Fruit fly (Drosophila melanogaster) whole organism, embryonic: ENCODE data around the gene cd.
A peak's percentile ranks its signal among the peaks of the same experiment; 100 is the strongest.

ENCODE experiments used
- CG10959 ChIP-seq: fragments of 200-800 bp; sonication (Bioruptor generic); IDR thresholded peaks from 2 replicates; pipeline ENCODE4 v1.3.6; 2022; ENCODE audit warnings: missing biosample characterization, missing genetic modification characterization
- CG11085 ChIP-seq: fragments of 200-800 bp; sonication (Bioruptor generic); IDR thresholded peaks from 2 replicates; pipeline ENCODE4 v1.3.6; 2022; ENCODE audit warnings: missing biosample characterization, missing genetic modification characterization
- CG11247 ChIP-seq: fragments of 200-800 bp; sonication (Bioruptor generic); IDR thresholded peaks from 2 replicates; pipeline ENCODE4 v1.3.6; 2022; ENCODE audit warnings: missing biosample characterization, missing genetic modification characterization
- CG13287 ChIP-seq: fragments of 200-800 bp; sonication (Bioruptor generic); IDR thresholded peaks from 2 replicates; pipeline ENCODE4 v1.3.6; 2022; ENCODE audit warnings: missing biosample characterization, missing genetic modification characterization; ENCODE audit not compliant: partially characterized antibody
- CG18619 ChIP-seq: fragments of 200-800 bp; sonication (Bioruptor generic); optimal IDR thresholded peaks from 3 replicates; lab custom pipeline; 2017; ENCODE audit warnings: missing biosample characterization, mild to moderate bottlenecking, missing genetic modification characterization
- CG30431 ChIP-seq: fragments of 200-800 bp; sonication (Bioruptor generic); optimal IDR thresholded peaks from 2 replicates; lab custom pipeline; 2017; ENCODE audit warnings: missing biosample characterization, missing genetic modification characterization
- CG31441 ChIP-seq: fragments of 200-800 bp; sonication (Bioruptor generic); IDR thresholded peaks from 2 replicates; pipeline ENCODE4 v1.3.6; 2022; ENCODE audit warnings: missing biosample characterization, missing genetic modification characterization
- CG3163 ChIP-seq: fragments of 200-800 bp; sonication (Bioruptor generic); optimal IDR thresholded peaks from 3 replicates; lab custom pipeline; 2016; ENCODE audit warnings: missing biosample characterization, missing genetic modification characterization
- CG6272 ChIP-seq: fragments of 200-800 bp; sonication (Bioruptor generic); IDR thresholded peaks from 2 replicates; pipeline ENCODE4 v1.3.6; 2022; ENCODE audit warnings: missing biosample characterization, missing genetic modification characterization
- CG6765 ChIP-seq: fragments of 200-800 bp; sonication (Bioruptor generic); optimal IDR thresholded peaks from 3 replicates; lab custom pipeline; 2017; ENCODE audit warnings: missing biosample characterization, mild to moderate bottlenecking, missing genetic modification characterization
- CG8281 ChIP-seq: fragments of 200-800 bp; sonication (Bioruptor generic); optimal IDR thresholded peaks from 2 replicates; lab custom pipeline; 2018; ENCODE audit warnings: missing biosample characterization, mild to moderate bottlenecking, missing genetic modification characterization, moderate library complexity
- CG9609 ChIP-seq: fragments of 200-800 bp; sonication (Bioruptor generic); optimal IDR thresholded peaks from 3 replicates; lab custom pipeline; 2016; ENCODE audit warnings: missing biosample characterization, missing genetic modification characterization
- CG9876 ChIP-seq: fragments of 200-800 bp; sonication (Bioruptor generic); optimal IDR thresholded peaks from 2 replicates; lab custom pipeline; 2016; ENCODE audit warnings: missing biosample characterization, missing genetic modification characterization
- CoRest ChIP-seq: fragments of 200-800 bp; sonication (Bioruptor generic); optimal IDR thresholded peaks from 3 replicates; lab custom pipeline; 2018; ENCODE audit warnings: missing biosample characterization, mild to moderate bottlenecking, missing genetic modification characterization, moderate library complexity
- Dfd ChIP-seq, 2 experiments: fragments of >200 bp; optimal IDR thresholded peaks; 2 replicates each; lab custom pipeline; 2017; ENCODE audit warnings: missing biosample characterization in 2 of 2, missing genetic modification characterization in 2 of 2
- Dll ChIP-seq: fragments of 200-800 bp; sonication (Bioruptor generic); IDR thresholded peaks from 4 replicates; pipeline ENCODE4 v1.3.6; 2022; ENCODE audit warnings: missing biosample characterization, missing genetic modification characterization; ENCODE audit not compliant: partially characterized antibody
- Doc3 ChIP-seq: fragments of 200-800 bp; sonication (Bioruptor generic); IDR thresholded peaks from 3 replicates; pipeline ENCODE4 v1.3.6; 2022; ENCODE audit warnings: missing biosample characterization, missing genetic modification characterization; ENCODE audit not compliant: partially characterized antibody
- Dp ChIP-seq: fragments of 200-800 bp; sonication (Bioruptor generic); optimal IDR thresholded peaks from 2 replicates; lab custom pipeline; 2018; ENCODE audit warnings: missing biosample characterization, mild to moderate bottlenecking, missing genetic modification characterization, moderate library complexity
- Eip74EF ChIP-seq, 2 experiments: fragments of 200-800 bp in 1 of 2; fragments of >200 bp in 1 of 2; sonication (Bioruptor generic) in 1 of 2; optimal IDR thresholded peaks; 2 replicates each; lab custom pipeline; 2017 to 2019; ENCODE audit warnings: missing biosample characterization in 2 of 2, missing genetic modification characterization in 2 of 2, mild to moderate bottlenecking in 1 of 2, moderate library complexity in 1 of 2
- Elba2 ChIP-seq: fragments of 200-800 bp; sonication (Bioruptor generic); optimal IDR thresholded peaks from 3 replicates; lab custom pipeline; 2016; ENCODE audit warnings: missing biosample characterization, missing genetic modification characterization
- Mes4 ChIP-seq: fragments of 200-800 bp; sonication (Bioruptor generic); optimal IDR thresholded peaks from 2 replicates; lab custom pipeline; 2016; ENCODE audit warnings: missing biosample characterization, missing genetic modification characterization
- NC2β ChIP-seq: fragments of 200-800 bp; sonication (Bioruptor generic); optimal IDR thresholded peaks from 2 replicates; lab custom pipeline; 2016; ENCODE audit warnings: missing biosample characterization, missing genetic modification characterization
- Rx ChIP-seq: fragments of 200-800 bp; sonication (Bioruptor generic); IDR thresholded peaks from 2 replicates; pipeline ENCODE4 v1.3.6; 2022; ENCODE audit warnings: missing biosample characterization, missing genetic modification characterization
- Taf1 ChIP-seq: fragments of 200-800 bp; sonication (Bioruptor generic); IDR thresholded peaks from 2 replicates; pipeline ENCODE4 v1.3.6; 2022; ENCODE audit warnings: missing biosample characterization, missing genetic modification characterization
- Trl ChIP-seq, 3 experiments: fragments of >200 bp in 2 of 3; fragments of 200-800 bp in 1 of 3; sonication (Bioruptor generic) in 1 of 3; optimal IDR thresholded peaks; 2 replicates in 1 of 3; 3 replicates in 2 of 3; lab custom pipeline; 2016 to 2017; ENCODE audit warnings: missing biosample characterization in 1 of 3, missing genetic modification characterization in 1 of 3
- cg ChIP-seq: fragments of 200-800 bp; sonication (Bioruptor generic); optimal IDR thresholded peaks from 3 replicates; lab custom pipeline; 2019; ENCODE audit warnings: missing biosample characterization, mild to moderate bottlenecking, missing genetic modification characterization, moderate library complexity
- dpn ChIP-seq, 2 experiments: fragments of 200-800 bp; sonication (Bioruptor generic); optimal IDR thresholded peaks; 3 replicates each; lab custom pipeline; 2016; ENCODE audit warnings: missing biosample characterization in 2 of 2, missing genetic modification characterization in 2 of 2
- emc ChIP-seq: fragments of 200-800 bp; sonication (Bioruptor generic); optimal IDR thresholded peaks from 2 replicates; lab custom pipeline; 2016; ENCODE audit warnings: missing biosample characterization, missing genetic modification characterization
- gfzf ChIP-seq: fragments of 200-800 bp; sonication (Bioruptor generic); optimal IDR thresholded peaks from 2 replicates; lab custom pipeline; 2016; ENCODE audit warnings: missing biosample characterization, mild to moderate bottlenecking, missing genetic modification characterization, moderate library complexity
- gsb ChIP-seq: fragments of 200-800 bp; sonication (Bioruptor generic); IDR thresholded peaks from 2 replicates; pipeline ENCODE4 v1.3.6; 2022; ENCODE audit warnings: missing biosample characterization, missing genetic modification characterization
- gsb-n ChIP-seq: fragments of 200-800 bp; sonication (Bioruptor generic); optimal IDR thresholded peaks from 3 replicates; lab custom pipeline; 2018; ENCODE audit warnings: missing biosample characterization, mild to moderate bottlenecking, missing genetic modification characterization
- hb ChIP-seq: fragments of 200-800 bp; sonication (Bioruptor generic); IDR thresholded peaks from 3 replicates; pipeline ENCODE4 v1.3.6; 2022; ENCODE audit warnings: missing biosample characterization, missing genetic modification characterization; ENCODE audit not compliant: partially characterized antibody
- her ChIP-seq: fragments of 200-800 bp; sonication (Bioruptor generic); optimal IDR thresholded peaks from 2 replicates; lab custom pipeline; 2016; ENCODE audit warnings: missing biosample characterization, missing genetic modification characterization
- hkb ChIP-seq, 2 experiments: fragments of 200-800 bp in 1 of 2; fragments of >200 bp in 1 of 2; sonication (Bioruptor generic) in 1 of 2; IDR thresholded peaks in 1 of 2; optimal IDR thresholded peaks in 1 of 2; 2 replicates each; pipeline versions ENCODE4 v1.3.6 to Lab custom; 2017 to 2022; ENCODE audit warnings: missing biosample characterization in 1 of 2, missing genetic modification characterization in 1 of 2
- inv ChIP-seq: fragments of 200-800 bp; sonication (Bioruptor generic); IDR thresholded peaks from 2 replicates; pipeline ENCODE4 v1.3.6; 2022; ENCODE audit warnings: missing biosample characterization, missing genetic modification characterization; ENCODE audit not compliant: partially characterized antibody
- maf-S ChIP-seq: fragments of 200-800 bp; sonication (Bioruptor generic); optimal IDR thresholded peaks from 2 replicates; lab custom pipeline; 2016; ENCODE audit warnings: missing biosample characterization, missing genetic modification characterization
- otp ChIP-seq: fragments of 200-800 bp; sonication (Bioruptor generic); IDR thresholded peaks from 3 replicates; pipeline ENCODE4, ENCODE4 v1.3.6; 2022; ENCODE audit warnings: missing biosample characterization, missing genetic modification characterization
- rib ChIP-seq: fragments of 200-800 bp; sonication (Bioruptor generic); IDR thresholded peaks from 2 replicates; pipeline ENCODE4 v1.3.6; 2022; ENCODE audit warnings: missing biosample characterization, missing genetic modification characterization
- run ChIP-seq: fragments of 200-800 bp; sonication (Bioruptor generic); optimal IDR thresholded peaks from 3 replicates; lab custom pipeline; 2018; ENCODE audit warnings: missing biosample characterization, mild to moderate bottlenecking, missing genetic modification characterization
- shn ChIP-seq: fragments of 200-800 bp; sonication (Bioruptor generic); optimal IDR thresholded peaks from 3 replicates; lab custom pipeline; 2016; ENCODE audit warnings: missing biosample characterization, missing genetic modification characterization
- sisA ChIP-seq: fragments of 200-800 bp; sonication (Bioruptor generic); IDR thresholded peaks from 2 replicates; pipeline ENCODE4 v1.3.6; 2022; ENCODE audit warnings: missing biosample characterization, missing genetic modification characterization
- slbo ChIP-seq: fragments of 200-800 bp; sonication (Bioruptor generic); IDR thresholded peaks from 2 replicates; pipeline ENCODE4 v1.3.6; 2022; ENCODE audit warnings: missing biosample characterization, missing genetic modification characterization
- sr ChIP-seq: fragments of 200-800 bp; sonication (Bioruptor generic); IDR thresholded peaks from 3 replicates; pipeline ENCODE4 v1.3.6; 2022; ENCODE audit warnings: missing biosample characterization, missing genetic modification characterization
- tna ChIP-seq: fragments of 200-800 bp; sonication (Bioruptor generic); IDR thresholded peaks from 2 replicates; pipeline ENCODE4 v1.3.6; 2022; ENCODE audit warnings: missing biosample characterization, missing genetic modification characterization; ENCODE audit not compliant: partially characterized antibody
- vfl ChIP-seq: fragments of 200-800 bp; sonication (Bioruptor generic); optimal IDR thresholded peaks from 2 replicates; lab custom pipeline; 2016; ENCODE audit warnings: missing biosample characterization, missing genetic modification characterization
- z ChIP-seq: fragments of 200-800 bp; sonication (Bioruptor generic); IDR thresholded peaks from 3 replicates; pipeline ENCODE4 v1.3.6; 2022; ENCODE audit warnings: missing biosample characterization, missing genetic modification characterization
- zen2 ChIP-seq: fragments of 200-800 bp; sonication (Bioruptor generic); IDR thresholded peaks from 3 replicates; pipeline ENCODE4 v1.3.6; 2022; ENCODE audit warnings: missing biosample characterization, missing genetic modification characterization; ENCODE audit not compliant: partially characterized antibody

The cd gene

dm6 chr3R:22732995-22733394 lies 38.2 kb downstream of the cd start:
- TF ChIP-seq Eip74EF (GFP tag; optimal IDR thresholded peaks at IDR 0.05; lab: Kevin White, UChicago): no peak
- no peak for TF ChIP-seq Elba2 (GFP tag; lab: Kevin White, UChicago)
- TF ChIP-seq Trl (optimal IDR thresholded peaks at IDR 0.05; lab: Kevin White, UChicago): peak; percentile 58 to 66
- no peak for TF ChIP-seq Trl (GFP tag; optimal IDR thresholded peaks at IDR 0.05; lab: Kevin White, UChicago)
- no peak for TF ChIP-seq Dll (GFP tag; lab: Robert Waterston, UW)
- TF ChIP-seq tna (GFP tag; lab: Robert Waterston, UW): 0 out of 2 replicates have a peak, but pooled peaks have one; percentile 17
- TF ChIP-seq gsb-n (tag; lab: Kevin White, UChicago): no peak
- TF ChIP-seq cg (GFP tag; lab: Kevin White, UChicago): peak; percentile 53
- no peak for TF ChIP-seq Taf1 (GFP tag; lab: Robert Waterston, UW)

dm6 chr3R:22733751-22734150 lies 39.0 kb downstream of the cd start, which contains the start of gene Takl2:
Gene Takl2, minus strand, starts transcription at chr3R:22733851.
- TF ChIP-seq Trl (optimal IDR thresholded peaks at IDR 0.05; lab: Kevin White, UChicago): no peak
- TF ChIP-seq Trl (GFP tag; optimal IDR thresholded peaks at IDR 0.05; lab: Kevin White, UChicago): no peak
- no peak for TF ChIP-seq vfl (GFP tag; lab: Kevin White, UChicago)
- TF ChIP-seq CG6272 (GFP tag; lab: Robert Waterston, UW): no peak
- no peak for TF ChIP-seq maf-S

- TF ChIP-seq otp (GFP tag; lab: Robert Waterston, UW) (no peak), CG31441 (GFP tag; lab: Robert Waterston, UW) (no peak), inv (GFP tag; lab: Robert Waterston, UW) (no peak), CG6765 (no peak), NC2β (GFP tag; lab: Kevin White, UChicago) (no peak), her (GFP tag; lab: Kevin White, UChicago) (no peak), sr (no peak), Dp (peak; percentile 64), gfzf (GFP tag; lab: Kevin White, UChicago) (peak; percentile 69), Doc3 (GFP tag; lab: Robert Waterston, UW) (no peak), run (tag; lab: Kevin White, UChicago) (no peak), CG11247 (GFP tag; lab: Robert Waterston, UW) (no peak), CG9609 (GFP tag; lab: Kevin White, UChicago) (no peak), shn (GFP tag; lab: Kevin White, UChicago) (no peak), z (no peak), gsb (GFP tag; lab: Robert Waterston, UW) (no peak), hb (GFP tag; lab: Robert Waterston, UW) (no peak), CG3163 (GFP tag; lab: Kevin White, UChicago) (no peak), sisA (no peak), CoRest (tag; lab: Kevin White, UChicago) (no peak), zen2 (GFP tag; lab: Robert Waterston, UW) (0 out of 3 replicates have a peak, but pooled peaks have one; percentile 20), hkb (optimal IDR thresholded peaks at IDR 0.05; lab: Kevin White, UChicago) (no peak), hkb (GFP tag; IDR thresholded peaks at IDR 0.05; lab: Robert Waterston, UW) (no peak), CG10959 (GFP tag; lab: Robert Waterston, UW) (no peak), dpn (GFP tag; optimal IDR thresholded peaks at IDR 0.05; lab: Kevin White, UChicago) (no peak), slbo (no peak), Mes4 (GFP tag; lab: Kevin White, UChicago) (no peak), emc (GFP tag; lab: Kevin White, UChicago) (no peak), rib (GFP tag; lab: Robert Waterston, UW) (no peak), CG11085 (GFP tag; lab: Robert Waterston, UW) (no peak), Rx (no peak), CG18619 (GFP tag; lab: Kevin White, UChicago) (no peak), CG9876 (GFP tag; lab: Kevin White, UChicago) (no peak), CG8281 (tag; lab: Kevin White, UChicago) (no peak), CG13287 (GFP tag; lab: Robert Waterston, UW) (peak; percentile 40), Dfd (GFP tag; optimal IDR thresholded peaks at IDR 0.05; lab: Kevin White, UChicago) (no peak), CG30431 (GFP tag; lab: Kevin White, UChicago) (no peak)
Measured at dm6 chr3R:22740930-22741329, 46.2 kb downstream of the cd start, which contains the start of the genes Dcr-1 and CG6985. Gene Dcr-1, minus strand, starts transcription at chr3R:22741091. Gene CG6985, plus strand, starts transcription at chr3R:22741150.
